Fruit fly (Drosophila melanogaster) whole organism, embryonic: ENCODE data around the gene CG10584.
A peak's percentile ranks its signal among the peaks of the same experiment; 100 is the strongest.

ENCODE experiments used
- Adf1 ChIP-seq: fragments of 200-800 bp; sonication (Bioruptor generic); IDR thresholded peaks from 2 replicates; pipeline ENCODE4 v1.3.6; 2022; ENCODE audit warnings: missing biosample characterization, missing genetic modification characterization
- Bgb ChIP-seq: fragments of 200-800 bp; sonication (Bioruptor generic); IDR thresholded peaks from 2 replicates; pipeline ENCODE4 v1.3.6; 2022; ENCODE audit warnings: missing biosample characterization, missing genetic modification characterization; ENCODE audit not compliant: partially characterized antibody
- CG10274 ChIP-seq: fragments of 200-800 bp; sonication (Bioruptor generic); optimal IDR thresholded peaks from 3 replicates; lab custom pipeline; 2017; ENCODE audit warnings: missing biosample characterization, mild to moderate bottlenecking, missing genetic modification characterization
- CG12391 ChIP-seq: fragments of 200-800 bp; sonication (Bioruptor generic); optimal IDR thresholded peaks from 3 replicates; lab custom pipeline; 2018; ENCODE audit warnings: missing biosample characterization, mild to moderate bottlenecking, missing genetic modification characterization, moderate library complexity
- CG17385 ChIP-seq: fragments of 200-800 bp; sonication (Bioruptor generic); optimal IDR thresholded peaks from 3 replicates; lab custom pipeline; 2018; ENCODE audit warnings: missing biosample characterization, mild to moderate bottlenecking, missing genetic modification characterization
- CG2678 ChIP-seq: fragments of 200-800 bp; sonication (Bioruptor generic); optimal IDR thresholded peaks from 3 replicates; lab custom pipeline; 2019; ENCODE audit warnings: missing biosample characterization, mild to moderate bottlenecking, missing genetic modification characterization, moderate library complexity
- CG32532 ChIP-seq: fragments of 200-800 bp; sonication (Bioruptor generic); IDR thresholded peaks from 2 replicates; pipeline ENCODE4 v1.3.6; 2022; ENCODE audit warnings: missing biosample characterization, missing genetic modification characterization
- CG32767 ChIP-seq: fragments of 200-800 bp; sonication (Bioruptor generic); IDR thresholded peaks from 2 replicates; pipeline ENCODE4 v1.3.6; 2022; ENCODE audit warnings: missing biosample characterization, missing genetic modification characterization
- CG3407 ChIP-seq: fragments of 200-800 bp; sonication (Bioruptor generic); optimal IDR thresholded peaks from 2 replicates; lab custom pipeline; 2018; ENCODE audit warnings: missing biosample characterization, mild to moderate bottlenecking, missing genetic modification characterization
- CG3847 ChIP-seq: fragments of 200-800 bp; sonication (Bioruptor generic); IDR thresholded peaks from 2 replicates; pipeline ENCODE4 v1.3.6; 2022; ENCODE audit warnings: missing biosample characterization, missing genetic modification characterization
- CG4854 ChIP-seq: fragments of 200-800 bp; sonication (Bioruptor generic); optimal IDR thresholded peaks from 2 replicates; lab custom pipeline; 2016; ENCODE audit warnings: missing biosample characterization, missing genetic modification characterization, inconsistent platforms
- CG7372 ChIP-seq: fragments of 200-800 bp; sonication (Bioruptor generic); IDR thresholded peaks from 2 replicates; pipeline ENCODE4 v1.3.6; 2022; ENCODE audit warnings: missing biosample characterization, missing genetic modification characterization
- CkIIα-i1 ChIP-seq: fragments of 200-800 bp; sonication (Bioruptor generic); IDR thresholded peaks from 2 replicates; pipeline ENCODE4 v1.3.6; 2022; ENCODE audit warnings: missing biosample characterization, missing genetic modification characterization
- E2f1 ChIP-seq: fragments of 200-800 bp; sonication (Bioruptor generic); IDR thresholded peaks from 2 replicates; pipeline ENCODE4 v1.3.6; 2022; ENCODE audit warnings: missing biosample characterization, missing genetic modification characterization
- GATAe ChIP-seq: fragments of 200-800 bp; sonication (Bioruptor generic); conservative IDR thresholded peaks from 2 replicates; pipeline ENCODE4 v1.3.6; 2022; ENCODE audit warnings: missing biosample characterization, missing genetic modification characterization
- H15 ChIP-seq: fragments of 200-800 bp; sonication (Bioruptor generic); IDR thresholded peaks from 3 replicates; pipeline ENCODE4 v1.3.6; 2022; ENCODE audit warnings: missing biosample characterization, missing genetic modification characterization
- HHEX ChIP-seq: fragments of 200-800 bp; sonication (Bioruptor generic); optimal IDR thresholded peaks from 3 replicates; lab custom pipeline; 2017; ENCODE audit warnings: missing biosample characterization, mild to moderate bottlenecking, missing genetic modification characterization, missing genetic modification reagents
- Hand ChIP-seq: fragments of 200-800 bp; sonication (Bioruptor generic); optimal IDR thresholded peaks from 2 replicates; lab custom pipeline; 2017; ENCODE audit warnings: mild to moderate bottlenecking, missing biosample characterization, missing genetic modification reagents, missing genetic modification characterization
- Lhr ChIP-seq: fragments of 200-800 bp; sonication (Bioruptor generic); optimal IDR thresholded peaks from 3 replicates; lab custom pipeline; 2017; ENCODE audit warnings: mild to moderate bottlenecking, missing biosample characterization, missing genetic modification reagents, missing genetic modification characterization
- Myb ChIP-seq: fragments of 200-800 bp; sonication (Bioruptor generic); optimal IDR thresholded peaks from 2 replicates; lab custom pipeline; 2016; ENCODE audit warnings: missing biosample characterization, missing genetic modification characterization
- Oaz ChIP-seq: fragments of 200-800 bp; sonication (Bioruptor generic); IDR thresholded peaks from 2 replicates; pipeline ENCODE4 v1.3.6; 2022; ENCODE audit warnings: missing biosample characterization, missing genetic modification characterization
- TFAM ChIP-seq: fragments of 200-800 bp; sonication (Bioruptor generic); optimal IDR thresholded peaks from 2 replicates; lab custom pipeline; 2017; ENCODE audit warnings: missing biosample characterization, missing genetic modification characterization, inconsistent platforms
- Taf1 ChIP-seq: fragments of 200-800 bp; sonication (Bioruptor generic); IDR thresholded peaks from 2 replicates; pipeline ENCODE4 v1.3.6; 2022; ENCODE audit warnings: missing biosample characterization, missing genetic modification characterization
- ara ChIP-seq: fragments of 200-800 bp; sonication (Bioruptor generic); IDR thresholded peaks from 2 replicates; pipeline ENCODE4 v1.3.6; 2022; ENCODE audit warnings: missing biosample characterization, missing genetic modification characterization
- cato ChIP-seq: fragments of 200-800 bp; sonication (Bioruptor generic); optimal IDR thresholded peaks from 2 replicates; lab custom pipeline; 2016; ENCODE audit warnings: missing biosample characterization, missing genetic modification characterization, borderline replicate concordance
- ems ChIP-seq: fragments of 200-800 bp; sonication (Bioruptor generic); optimal IDR thresholded peaks from 3 replicates; lab custom pipeline; 2016; ENCODE audit warnings: missing biosample characterization, missing genetic modification characterization
- fd96Cb ChIP-seq: fragments of 200-800 bp; sonication (Bioruptor generic); optimal IDR thresholded peaks from 2 replicates; lab custom pipeline; 2018; ENCODE audit warnings: missing biosample characterization, mild to moderate bottlenecking, missing genetic modification characterization, moderate library complexity
- ftz-f1 ChIP-seq: fragments of 200-800 bp; sonication (Bioruptor generic); optimal IDR thresholded peaks from 2 replicates; lab custom pipeline; 2016; ENCODE audit warnings: missing biosample characterization, missing genetic modification characterization
- gce ChIP-seq: fragments of 200-800 bp; sonication (Bioruptor generic); IDR thresholded peaks from 3 replicates; pipeline ENCODE4 v1.3.6; 2022; ENCODE audit warnings: missing biosample characterization, missing genetic modification characterization
- grn ChIP-seq: fragments of 200-800 bp; sonication (Bioruptor generic); optimal IDR thresholded peaks from 3 replicates; lab custom pipeline; 2017; ENCODE audit warnings: missing biosample characterization, missing genetic modification characterization
- hkb ChIP-seq, 2 experiments: fragments of 200-800 bp in 1 of 2; fragments of >200 bp in 1 of 2; sonication (Bioruptor generic) in 1 of 2; IDR thresholded peaks in 1 of 2; optimal IDR thresholded peaks in 1 of 2; 2 replicates each; pipeline versions ENCODE4 v1.3.6 to Lab custom; 2017 to 2022; ENCODE audit warnings: missing biosample characterization in 1 of 2, missing genetic modification characterization in 1 of 2
- ind ChIP-seq: fragments of 200-800 bp; sonication (Bioruptor generic); optimal IDR thresholded peaks from 3 replicates; lab custom pipeline; 2016; ENCODE audit warnings: missing biosample characterization, missing genetic modification characterization
- nom ChIP-seq: fragments of 200-800 bp; sonication (Bioruptor generic); optimal IDR thresholded peaks from 2 replicates; lab custom pipeline; 2017; ENCODE audit warnings: missing biosample characterization, missing genetic modification characterization, mild to moderate bottlenecking, moderate library complexity, missing genetic modification reagents
- odd ChIP-seq: fragments of 200-800 bp; sonication (Bioruptor generic); optimal IDR thresholded peaks from 2 replicates; lab custom pipeline; 2017; ENCODE audit warnings: missing biosample characterization, mild to moderate bottlenecking, missing genetic modification characterization
- prd ChIP-seq, 3 experiments: fragments of >200 bp in 2 of 3; fragments of 200-800 bp in 1 of 3; sonication (Bioruptor generic) in 1 of 3; optimal IDR thresholded peaks in 2 of 3; IDR thresholded peaks in 1 of 3; 2 replicates in 2 of 3; 3 replicates in 1 of 3; pipeline versions ENCODE4 v1.3.6 to Lab custom; 2017 to 2022; ENCODE audit warnings: missing biosample characterization in 1 of 3, missing genetic modification characterization in 1 of 3
- psq ChIP-seq: fragments of 200-800 bp; sonication (Bioruptor generic); optimal IDR thresholded peaks from 2 replicates; lab custom pipeline; 2017; ENCODE audit warnings: missing biosample characterization, missing genetic modification characterization
- pzg ChIP-seq: fragments of 200-800 bp; sonication (Bioruptor generic); optimal IDR thresholded peaks from 3 replicates; lab custom pipeline; 2018; ENCODE audit warnings: missing biosample characterization, mild to moderate bottlenecking, missing genetic modification characterization, moderate library complexity
- rib ChIP-seq: fragments of 200-800 bp; sonication (Bioruptor generic); IDR thresholded peaks from 2 replicates; pipeline ENCODE4 v1.3.6; 2022; ENCODE audit warnings: missing biosample characterization, missing genetic modification characterization
- sc ChIP-seq, 3 experiments: fragments of >200 bp in 2 of 3; fragments of 200-800 bp in 1 of 3; sonication (Bioruptor generic) in 1 of 3; optimal IDR thresholded peaks; 2 replicates in 2 of 3; 3 replicates in 1 of 3; lab custom pipeline; 2017; ENCODE audit warnings: mild to moderate bottlenecking in 1 of 3, missing biosample characterization in 1 of 3, missing genetic modification characterization in 1 of 3, missing genetic modification reagents in 1 of 3
- sens-2 ChIP-seq: fragments of 200-800 bp; sonication (Bioruptor generic); IDR thresholded peaks from 2 replicates; pipeline ENCODE4 v1.3.6; 2022; ENCODE audit warnings: missing biosample characterization, missing genetic modification characterization
- slou ChIP-seq: fragments of 200-800 bp; sonication (Bioruptor generic); optimal IDR thresholded peaks from 3 replicates; lab custom pipeline; 2016; ENCODE audit warnings: missing biosample characterization, missing genetic modification characterization
- sna ChIP-seq: fragments of 200-800 bp; sonication (Bioruptor generic); IDR thresholded peaks from 2 replicates; pipeline ENCODE4 v1.3.6; 2022; ENCODE audit warnings: missing biosample characterization, missing genetic modification characterization; ENCODE audit not compliant: partially characterized antibody
- sug ChIP-seq: fragments of 200-800 bp; optimal IDR thresholded peaks from 2 replicates; lab custom pipeline; 2019; ENCODE audit warnings: missing biosample characterization, mild to moderate bottlenecking, missing genetic modification characterization, moderate library complexity
- tin ChIP-seq: fragments of 200-800 bp; sonication (Bioruptor generic); optimal IDR thresholded peaks from 3 replicates; lab custom pipeline; 2016; ENCODE audit warnings: missing biosample characterization, missing genetic modification characterization
- twi ChIP-seq: fragments of 200-800 bp; optimal IDR thresholded peaks from 2 replicates; lab custom pipeline; 2019; ENCODE audit warnings: missing biosample characterization, mild to moderate bottlenecking, missing genetic modification characterization, moderate library complexity
- tx ChIP-seq: fragments of 200-800 bp; sonication (Bioruptor generic); optimal IDR thresholded peaks from 2 replicates; lab custom pipeline; 2016; ENCODE audit warnings: missing biosample characterization, missing genetic modification characterization
- wor ChIP-seq: fragments of 200-800 bp; sonication (Bioruptor generic); IDR thresholded peaks from 2 replicates; pipeline ENCODE4 v1.3.6; 2022; ENCODE audit warnings: missing biosample characterization, missing genetic modification characterization

Gene CG10584

DNA sequence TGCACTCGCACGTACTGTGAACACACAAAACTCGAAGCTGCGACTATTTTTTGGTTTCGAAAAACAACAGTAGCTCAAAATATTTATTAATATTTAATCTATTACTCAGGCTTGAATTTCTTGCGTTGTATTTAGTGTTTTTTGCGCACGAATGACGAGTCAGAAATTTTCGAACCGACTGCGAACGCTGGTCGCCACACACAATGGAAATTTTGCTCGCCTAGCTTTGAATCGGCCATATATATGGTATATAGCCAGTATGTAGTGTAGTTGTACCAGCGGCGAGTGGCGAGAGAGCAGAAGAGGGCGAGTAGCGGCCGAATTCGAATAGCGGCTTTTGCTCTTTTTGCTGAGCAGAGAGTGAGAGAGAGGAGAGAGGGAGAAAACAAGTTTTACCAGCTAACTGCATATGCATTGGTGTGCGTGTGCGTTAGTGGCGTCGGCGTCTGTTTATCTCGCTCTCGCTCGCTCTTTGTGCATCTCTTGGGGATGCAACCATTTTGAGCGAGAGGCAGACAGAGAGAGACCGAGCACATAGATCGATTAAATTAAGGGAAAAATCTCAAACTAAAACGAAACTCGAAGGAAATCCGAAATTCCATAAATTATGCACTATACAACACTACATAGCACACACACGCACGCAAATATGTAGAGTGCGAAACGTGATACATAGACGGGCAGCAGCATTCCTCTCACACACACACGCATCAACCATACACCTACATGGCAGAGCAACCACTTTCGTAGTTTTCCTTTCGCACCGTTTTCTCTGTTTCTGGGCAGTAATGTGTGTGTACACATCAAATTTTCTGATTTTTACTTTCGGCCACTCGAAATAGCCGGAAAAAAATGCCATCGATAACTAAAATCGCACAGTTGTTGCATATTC, 4.9 kb downstream of the CG10584 start (continued):
- TF ChIP-seq hkb (optimal IDR thresholded peaks at IDR 0.05; lab: Kevin White, UChicago) (no peak), hkb (GFP tag; IDR thresholded peaks at IDR 0.05; lab: Robert Waterston, UW) (no peak), prd (optimal IDR thresholded peaks at IDR 0.05; lab: Kevin White, UChicago) (no peak), prd (GFP tag; IDR thresholded peaks at IDR 0.05; lab: Robert Waterston, UW) (no peak), Bgb (GFP tag; lab: Robert Waterston, UW) (0 out of 2 replicates have a peak, but pooled peaks have one; percentile 11), CG3407 (GFP tag; lab: Kevin White, UChicago) (no peak), Myb (GFP tag; lab: Kevin White, UChicago) (no peak), CG17385 (GFP tag; lab: Kevin White, UChicago) (no peak), Taf1 (GFP tag; lab: Robert Waterston, UW) (no peak), odd (GFP tag; lab: Kevin White, UChicago) (no peak), nom (GFP tag; lab: Kevin White, UChicago) (peak; percentile 53), pzg (no peak), Hand (GFP tag; lab: Kevin White, UChicago) (no peak), sens-2 (GFP tag; lab: Robert Waterston, UW) (peak; percentile 13; the same call in 1 of the 2 replicates), HHEX (peak; percentile 11), gce (GFP tag; lab: Robert Waterston, UW) (0 out of 3 replicates have a peak, but pooled peaks have one; percentile 44), ara (no peak), E2f1 (GFP tag; lab: Robert Waterston, UW) (no peak), CG32767 (peak; percentile 44; the same call in 1 of the 2 replicates), ems (no peak), cato (no peak), H15 (GFP tag; lab: Robert Waterston, UW) (no peak), tx (GFP tag; lab: Kevin White, UChicago) (no peak), Adf1 (GFP tag; lab: Robert Waterston, UW) (peak; percentile 68), fd96Cb (no peak), CG12391 (tag; lab: Kevin White, UChicago) (no peak), wor (GFP tag; lab: Robert Waterston, UW) (no peak), tin (no peak), CkIIα-i1 (no peak), sug (tag; lab: Kevin White, UChicago) (peak; percentile 12), CG7372 (no peak), sna (GFP tag; lab: Robert Waterston, UW) (0 out of 2 replicates have a peak, but pooled peaks have one; percentile 18), CG10274 (no peak), ftz-f1 (GFP tag; lab: Kevin White, UChicago) (no peak), grn (GFP tag; lab: Kevin White, UChicago) (peak; percentile 54), CG4854 (GFP tag; lab: Kevin White, UChicago) (no peak), slou (GFP tag; lab: Kevin White, UChicago) (no peak), TFAM (no peak), CG3847 (GFP tag; lab: Robert Waterston, UW) (no peak), ind (GFP tag; lab: Kevin White, UChicago) (no peak), CG2678 (tag; lab: Kevin White, UChicago) (peak; percentile 31), CG32532 (peak; percentile 53; the same call in 1 of the 2 replicates), rib (0 out of 2 replicates have a peak, but pooled peaks have one; percentile 43), Oaz (GFP tag; lab: Robert Waterston, UW) (no peak), psq (GFP tag; lab: Kevin White, UChicago) (peak; percentile 77), GATAe (GFP tag; lab: Robert Waterston, UW) (no peak), twi (tag; lab: Kevin White, UChicago) (no peak), Lhr (GFP tag; lab: Kevin White, UChicago) (no peak), sc (optimal IDR thresholded peaks at IDR 0.05; lab: Kevin White, UChicago) (no peak), sc (GFP tag; optimal IDR thresholded peaks at IDR 0.05; lab: Kevin White, UChicago) (no peak)
